Fruit fly (Drosophila melanogaster) whole organism, prepupa: ENCODE measurements around the gene Crz.

Experiments
- CG10669 ChIP-seq: fragments of 200-800 bp; sonication (Bioruptor generic); optimal IDR thresholded peaks from 3 replicates; lab custom pipeline; 2018; ENCODE audit warnings: missing biosample characterization, mild to moderate bottlenecking, missing genetic modification characterization, moderate library complexity
- CG11762 ChIP-seq: fragments of 200-800 bp; sonication (Bioruptor generic); optimal IDR thresholded peaks from 3 replicates; lab custom pipeline; 2016; ENCODE audit warnings: missing biosample characterization, missing genetic modification characterization; ENCODE audit not compliant: insufficient read depth
- CG32006 ChIP-seq: fragments of 200-800 bp; sonication (Bioruptor generic); optimal IDR thresholded peaks from 3 replicates; lab custom pipeline; 2017; ENCODE audit warnings: missing biosample characterization, mild to moderate bottlenecking, missing genetic modification characterization
- CG34406 ChIP-seq: fragments of 200-800 bp; sonication (Bioruptor generic); optimal IDR thresholded peaks from 3 replicates; lab custom pipeline; 2016; ENCODE audit warnings: missing biosample characterization, missing genetic modification characterization
- CG6163 ChIP-seq: fragments of 200-800 bp; sonication (Bioruptor generic); IDR thresholded peaks from 3 replicates; pipeline ENCODE4 v1.3.6; 2022; ENCODE audit warnings: missing biosample characterization, missing genetic modification characterization
- CG6276 ChIP-seq: fragments of 200-800 bp; sonication (Bioruptor generic); optimal IDR thresholded peaks from 2 replicates; lab custom pipeline; 2017; ENCODE audit warnings: missing biosample characterization, mild to moderate bottlenecking, missing genetic modification characterization
- CG6792 ChIP-seq: fragments of 200-800 bp; sonication (Bioruptor generic); optimal IDR thresholded peaks from 3 replicates; lab custom pipeline; 2016; ENCODE audit warnings: missing biosample characterization, missing genetic modification characterization
- CG6808 ChIP-seq: fragments of 200-800 bp; sonication (Bioruptor generic); optimal IDR thresholded peaks from 3 replicates; lab custom pipeline; 2017; ENCODE audit warnings: missing biosample characterization, missing genetic modification characterization, mild to moderate bottlenecking, moderate library complexity, missing genetic modification reagents
- CG6854 ChIP-seq: fragments of 200-800 bp; sonication (Bioruptor generic); optimal IDR thresholded peaks from 2 replicates; lab custom pipeline; 2017; ENCODE audit warnings: missing biosample characterization, mild to moderate bottlenecking, missing genetic modification characterization
- CG7368 ChIP-seq: fragments of 200-800 bp; sonication (Bioruptor generic); optimal IDR thresholded peaks from 3 replicates; lab custom pipeline; 2016; ENCODE audit warnings: missing biosample characterization, missing genetic modification characterization
- CG8632 ChIP-seq: fragments of 200-800 bp; sonication (Bioruptor generic); optimal IDR thresholded peaks from 3 replicates; lab custom pipeline; 2016; ENCODE audit warnings: missing biosample characterization, missing genetic modification characterization
- Eip75B ChIP-seq: fragments of 200-800 bp; sonication (Bioruptor generic); optimal IDR thresholded peaks from 3 replicates; lab custom pipeline; 2016; ENCODE audit warnings: missing biosample characterization, missing genetic modification characterization
- Eip78C ChIP-seq: fragments of 200-800 bp; sonication (Bioruptor generic); peaks from one replicate; lab custom pipeline; 2016; ENCODE audit warnings: missing biosample characterization, missing genetic modification characterization
- Eip93F ChIP-seq: fragments of 200-800 bp; sonication (Bioruptor generic); optimal IDR thresholded peaks from 2 replicates; lab custom pipeline; 2016; ENCODE audit warnings: missing biosample characterization, mild to moderate bottlenecking, missing genetic modification characterization
- Ets21C ChIP-seq: fragments of 200-800 bp; sonication (Bioruptor generic); optimal IDR thresholded peaks from 3 replicates; lab custom pipeline; 2016; ENCODE audit warnings: missing biosample characterization, missing genetic modification characterization
- Ets96B ChIP-seq: fragments of 200-800 bp; optimal IDR thresholded peaks from 2 replicates; lab custom pipeline; 2019; ENCODE audit warnings: missing biosample characterization, mild to moderate bottlenecking, missing genetic modification characterization, moderate library complexity
- Gug ChIP-seq: fragments of 200-800 bp; sonication (Bioruptor generic); IDR thresholded peaks from 2 replicates; pipeline ENCODE4 v1.3.6; 2022; ENCODE audit warnings: missing biosample characterization, missing genetic modification characterization
- Hr38 ChIP-seq: sonication (Bioruptor generic); optimal IDR thresholded peaks from 2 replicates; lab custom pipeline; 2016; ENCODE audit warnings: missing biosample characterization, missing genetic modification characterization
- Hr4 ChIP-seq: fragments of 200-800 bp; sonication (Bioruptor generic); optimal IDR thresholded peaks from 3 replicates; lab custom pipeline; 2016; ENCODE audit warnings: missing biosample characterization, missing genetic modification characterization
- Lpt ChIP-seq: fragments of 200-800 bp; sonication (Bioruptor generic); optimal IDR thresholded peaks from 3 replicates; lab custom pipeline; 2016; ENCODE audit warnings: missing biosample characterization, missing genetic modification characterization
- Met ChIP-seq: fragments of 200-800 bp; sonication (Bioruptor generic); optimal IDR thresholded peaks from 3 replicates; lab custom pipeline; 2016; ENCODE audit warnings: missing biosample characterization, missing genetic modification characterization
- OdsH ChIP-seq: fragments of 200-800 bp; sonication (Bioruptor generic); optimal IDR thresholded peaks from 3 replicates; lab custom pipeline; 2016; ENCODE audit warnings: missing biosample characterization, missing genetic modification characterization
- Smox ChIP-seq: fragments of 200-800 bp; sonication (Bioruptor generic); optimal IDR thresholded peaks from 3 replicates; lab custom pipeline; 2016; ENCODE audit warnings: missing biosample characterization, missing genetic modification characterization
- cyc ChIP-seq: fragments of 200-800 bp; sonication (Bioruptor generic); optimal IDR thresholded peaks from 3 replicates; lab custom pipeline; 2016; ENCODE audit warnings: missing biosample characterization, missing genetic modification characterization
- dsx ChIP-seq: fragments of 200-800 bp; optimal IDR thresholded peaks from 3 replicates; lab custom pipeline; 2019; ENCODE audit warnings: missing biosample characterization, mild to moderate bottlenecking, missing genetic modification characterization, moderate library complexity; ENCODE audit not compliant: poor library complexity, severe bottlenecking
- esn ChIP-seq: fragments of 200-800 bp; sonication (Bioruptor generic); optimal IDR thresholded peaks from 2 replicates; lab custom pipeline; 2016; ENCODE audit warnings: missing biosample characterization, mild to moderate bottlenecking, missing genetic modification characterization, moderate library complexity
- fkh ChIP-seq: fragments of 200-800 bp; sonication (Bioruptor generic); optimal IDR thresholded peaks from 3 replicates; lab custom pipeline; 2017; ENCODE audit warnings: missing biosample characterization, mild to moderate bottlenecking, missing genetic modification characterization, moderate library complexity
- lz ChIP-seq: fragments of 200-800 bp; sonication (Bioruptor generic); optimal IDR thresholded peaks from 3 replicates; lab custom pipeline; 2016; ENCODE audit warnings: missing biosample characterization, missing genetic modification characterization
- net ChIP-seq: fragments of 200-800 bp; sonication (Bioruptor generic); optimal IDR thresholded peaks from 3 replicates; lab custom pipeline; 2016; ENCODE audit warnings: missing biosample characterization, missing genetic modification characterization
- pdm3 ChIP-seq: fragments of 200-800 bp; sonication (Bioruptor generic); optimal IDR thresholded peaks from 3 replicates; lab custom pipeline; 2016; ENCODE audit warnings: missing biosample characterization, missing genetic modification characterization
- salr ChIP-seq, 2 experiments: fragments of 200-800 bp; sonication (Bioruptor generic); optimal IDR thresholded peaks; 3 replicates each; lab custom pipeline; 2016 to 2018; ENCODE audit warnings: missing biosample characterization in 2 of 2, missing genetic modification characterization in 2 of 2, mild to moderate bottlenecking in 1 of 2
- spab ChIP-seq: fragments of 200-800 bp; sonication (Bioruptor generic); optimal IDR thresholded peaks from 2 replicates; lab custom pipeline; 2017; ENCODE audit warnings: missing biosample characterization, mild to moderate bottlenecking, missing genetic modification characterization, missing genetic modification reagents
- ss ChIP-seq, 2 experiments: fragments of 200-800 bp; sonication (Bioruptor generic); optimal IDR thresholded peaks; 2 replicates in 1 of 2; 3 replicates in 1 of 2; lab custom pipeline; 2017 to 2018; ENCODE audit warnings: mild to moderate bottlenecking in 2 of 2, missing biosample characterization in 2 of 2, missing genetic modification characterization in 2 of 2, moderate library complexity in 1 of 2

Crz gene

DNA sequence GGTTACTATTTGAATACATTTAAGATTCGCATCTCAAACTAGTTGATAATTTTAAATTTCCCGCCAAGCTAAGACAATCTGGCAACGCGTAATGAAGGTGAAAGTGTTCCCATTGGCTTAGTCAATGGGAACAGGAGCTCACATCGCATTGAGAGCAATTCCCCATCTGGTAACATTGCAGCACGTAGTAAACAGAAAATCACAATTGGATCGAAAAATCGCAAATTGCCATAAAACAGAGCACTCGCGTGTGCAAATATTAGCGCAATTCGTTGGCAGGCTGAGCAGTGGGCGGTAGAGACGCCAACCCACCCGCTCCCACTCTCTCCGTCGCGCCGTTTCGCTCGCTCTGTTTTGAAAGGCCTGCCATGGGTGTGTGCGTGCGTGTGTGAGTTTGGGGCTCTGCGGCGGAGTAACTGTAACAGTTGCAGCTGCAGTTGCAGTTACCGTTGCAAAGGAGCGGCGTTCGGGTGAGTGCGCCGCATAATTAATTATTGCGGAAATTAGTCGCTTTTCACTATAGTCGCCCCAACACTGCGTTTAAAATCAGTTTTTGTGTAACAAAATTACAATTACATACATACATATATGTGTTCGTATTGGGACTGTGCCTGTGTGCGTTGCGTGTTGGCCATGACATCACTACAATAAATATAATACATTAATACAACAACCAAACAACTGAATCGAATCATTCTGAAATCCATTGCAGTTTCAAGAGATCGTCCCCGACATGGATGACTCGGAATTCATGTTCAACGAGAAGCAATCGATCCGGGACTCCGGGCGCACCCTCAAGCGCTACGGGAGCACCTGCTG is 16.4 kb upstream of the Crz start (continued):
- TF ChIP-seq CG10669 (GFP tag; lab: Kevin White, UChicago) (no peak), CG34406 (no peak), Met (GFP tag; lab: Kevin White, UChicago) (no peak), CG6792 (GFP tag; lab: Kevin White, UChicago) (no peak), Hr4 (no peak), Hr38 (GFP tag; lab: Kevin White, UChicago) (no peak), Ets96B (no peak), Ets21C (GFP tag; lab: Kevin White, UChicago) (no peak), Gug (GFP tag; lab: Robert Waterston, UW) (no peak), Smox (GFP tag; lab: Kevin White, UChicago) (no peak), CG6808 (GFP tag; lab: Kevin White, UChicago) (no peak), spab (GFP tag; lab: Kevin White, UChicago) (no peak)
- TF ChIP-seq, all 60 proteins: peak for 12

DNA sequence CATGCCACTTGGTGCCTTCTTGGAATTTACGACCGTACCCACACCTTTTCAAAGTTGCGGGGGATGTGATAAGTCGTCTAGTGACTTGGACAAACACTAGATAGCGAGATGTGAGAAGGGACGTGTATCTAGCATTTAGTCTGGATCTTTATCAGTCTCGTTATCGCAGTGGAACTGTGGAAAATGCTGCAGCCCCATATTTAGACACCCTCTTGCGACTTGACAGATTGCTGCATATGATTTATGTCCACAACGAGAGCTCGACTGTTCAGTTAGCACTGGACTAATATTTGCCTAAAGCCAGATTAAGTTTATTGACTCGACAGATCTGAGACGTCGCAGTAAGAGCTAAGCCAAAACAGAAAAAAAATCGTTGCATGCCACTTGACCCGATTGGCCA is 14.8 kb upstream of the Crz start:
- TF ChIP-seq Eip78C (GFP tag; lab: Kevin White, UChicago) (no peak), Eip93F (no peak), CG8632 (no peak), fkh (GFP tag; lab: Kevin White, UChicago) (peak; percentile 84), CG6163 (GFP tag; lab: Robert Waterston, UW) (no peak), CG6276 (GFP tag; lab: Kevin White, UChicago) (no peak), ss (GFP tag; optimal IDR thresholded peaks at IDR 0.05; lab: Kevin White, UChicago) (peak in 1 of 2 experiments; percentile 6)

dm6 chr3R:14302128-14302527 is 12.5 kb upstream of the Crz start, which contains the start of gene IFT54:
Gene IFT54, plus strand, starts transcription at chr3R:14302428.
- TF ChIP-seq Ets21C (GFP tag; lab: Kevin White, UChicago) (no peak), Ets96B (no peak), OdsH (GFP tag; lab: Kevin White, UChicago) (no peak), Eip75B (GFP tag; lab: Kevin White, UChicago) (no peak), Lpt (no peak), esn (GFP tag; lab: Kevin White, UChicago) (no peak), CG34406 (no peak), CG11762 (GFP tag; lab: Kevin White, UChicago) (no peak)
- TF ChIP-seq, all 60 proteins: peak for 0

dm6 chr3R:14307972-14308673 is 6.5 kb upstream of the Crz start:
- no peak for TF ChIP-seq cyc (GFP tag; lab: Kevin White, UChicago)
- no peak for TF ChIP-seq pdm3
- TF ChIP-seq Gug (GFP tag; lab: Robert Waterston, UW), result no peak
- no peak for TF ChIP-seq CG7368 (GFP tag; lab: Kevin White, UChicago)
- peak; percentile 27 for TF ChIP-seq esn (GFP tag; lab: Kevin White, UChicago)
- TF ChIP-seq CG32006, result no peak
- peak in 1 of 2 experiments; percentile 13 for TF ChIP-seq salr (GFP tag; optimal IDR thresholded peaks at IDR 0.05; lab: Kevin White, UChicago)
- TF ChIP-seq net, result no peak
- TF ChIP-seq Eip78C (GFP tag; lab: Kevin White, UChicago), result peak; percentile 28
- TF ChIP-seq dsx, result peak; percentile 23
- TF ChIP-seq CG8632, result no peak
- no peak for TF ChIP-seq CG6854
- TF ChIP-seq CG34406, result no peak
- TF ChIP-seq lz (GFP tag; lab: Kevin White, UChicago), result no peak
